Worm (Caenorhabditis elegans) whole organism, young adult: ENCODE measurements around the gene srg-60.

Experiments used
- Y53F4B.3 ChIP-seq: fragments of 200-800 bp; sonication (Bioruptor generic); IDR thresholded peaks from 2 replicates; pipeline ENCODE4 v1.3.6; 2022; ENCODE audit warnings: missing genetic modification reagents, missing genetic modification characterization, missing compliant biosample characterization
- Y53G8AR.9 ChIP-seq: fragments of 200-800 bp; sonication (Bioruptor generic); conservative IDR thresholded peaks from 2 replicates; pipeline ENCODE4 v1.3.6; 2022; ENCODE audit warnings: missing genetic modification reagents, missing genetic modification characterization, missing compliant biosample characterization
- aptf-2 ChIP-seq: fragments of 200-800 bp; sonication (Bioruptor generic); conservative IDR thresholded peaks from 2 replicates; pipeline ENCODE4 v1.3.6; 2022; ENCODE audit warnings: missing genetic modification reagents, missing genetic modification characterization, missing compliant biosample characterization
- ceh-100 ChIP-seq: fragments of 200-800 bp; sonication (Bioruptor generic); IDR thresholded peaks from 2 replicates; pipeline ENCODE4 v1.3.6; 2022; ENCODE audit warnings: missing genetic modification reagents, missing genetic modification characterization, missing compliant biosample characterization
- ceh-40 ChIP-seq: fragments of 200-800 bp; sonication (Bioruptor generic); IDR thresholded peaks from 2 replicates; pipeline ENCODE4 v1.3.6; 2022; ENCODE audit warnings: missing genetic modification characterization, missing compliant biosample characterization
- ceh-79 ChIP-seq: sonication (generic microtip); optimal IDR thresholded peaks from 2 replicates; lab custom pipeline; 2017; ENCODE audit warnings: mild to moderate bottlenecking, missing genetic modification characterization, missing compliant biosample characterization
- ceh-91 ChIP-seq: fragments of 200-800 bp; sonication (Bioruptor generic); IDR thresholded peaks from 2 replicates; pipeline ENCODE4 v1.3.6; 2022; ENCODE audit warnings: missing genetic modification reagents, missing genetic modification characterization, missing compliant biosample characterization
- dox-1 ChIP-seq: fragments of 200-800 bp; sonication (Bioruptor generic); IDR thresholded peaks from 2 replicates; pipeline ENCODE4 v1.3.6; 2022; ENCODE audit warnings: missing genetic modification reagents, missing genetic modification characterization, missing compliant biosample characterization
- dpff-1 ChIP-seq: sonication (generic microtip); optimal IDR thresholded peaks from 2 replicates; lab custom pipeline; 2017; ENCODE audit warnings: mild to moderate bottlenecking, missing genetic modification characterization, missing compliant biosample characterization
- dpl-1 ChIP-seq: fragments of 150-350 bp; optimal IDR thresholded peaks from 2 replicates; lab custom pipeline; 2014; ENCODE audit warnings: missing biosample characterization, missing genetic modification reagents, missing genetic modification characterization
- egl-44 ChIP-seq: fragments of 200-800 bp; sonication (Bioruptor generic); IDR thresholded peaks from 2 replicates; pipeline ENCODE4 v1.3.6; 2022; ENCODE audit warnings: missing genetic modification reagents, missing genetic modification characterization, missing compliant biosample characterization
- hlh-26 ChIP-seq: fragments of 200-800 bp; sonication (Bioruptor generic); conservative IDR thresholded peaks from 2 replicates; pipeline ENCODE4 v1.3.6; 2022; ENCODE audit warnings: missing genetic modification reagents, missing genetic modification characterization, missing compliant biosample characterization
- hmg-1.2 ChIP-seq: fragments of 200-800 bp; sonication (Bioruptor generic); IDR thresholded peaks from 2 replicates; pipeline ENCODE4 v1.3.6; 2022; ENCODE audit warnings: missing genetic modification reagents, missing genetic modification characterization, missing compliant biosample characterization
- hrde-1 ChIP-seq: sonication (generic microtip); optimal IDR thresholded peaks from 2 replicates; lab custom pipeline; 2016; ENCODE audit warnings: missing genetic modification characterization, mild to moderate bottlenecking, missing compliant biosample characterization, moderate library complexity, missing genotype, missing genetic modification reagents, borderline replicate concordance
- lag-1 ChIP-seq: fragments of 200-800 bp; sonication (Bioruptor generic); IDR thresholded peaks from 2 replicates; pipeline ENCODE4 v1.3.6; 2022; ENCODE audit warnings: missing genetic modification reagents, missing genetic modification characterization, missing compliant biosample characterization
- lin-35 ChIP-seq, 3 experiments: fragments of 150-350 bp in 2 of 3; sonication (generic microtip) in 1 of 3; optimal IDR thresholded peaks; 2 replicates each; lab custom pipeline; 2014 to 2018; ENCODE audit warnings: missing biosample characterization in 3 of 3, missing genetic modification characterization in 3 of 3, missing genetic modification reagents in 3 of 3
- lsl-1 ChIP-seq: fragments of 200-800 bp; sonication (Bioruptor generic); optimal IDR thresholded peaks from 2 replicates; lab custom pipeline; 2018; ENCODE audit warnings: mild to moderate bottlenecking, missing genetic modification characterization, moderate library complexity, missing compliant biosample characterization
- nfya-1 ChIP-seq: sonication (generic microtip); optimal IDR thresholded peaks from 2 replicates; lab custom pipeline; 2017; ENCODE audit warnings: antibody characterized with exemption, missing compliant biosample characterization, missing genetic modification characterization, borderline replicate concordance; ENCODE audit not compliant: insufficient read depth
- nfyb-1 ChIP-seq: fragments of 200-800 bp; sonication (Bioruptor generic); IDR thresholded peaks from 2 replicates; pipeline ENCODE4 v1.3.6; 2022; ENCODE audit warnings: missing genetic modification reagents, missing genetic modification characterization, missing compliant biosample characterization
- nhr-179 ChIP-seq: sonication (generic microtip); optimal IDR thresholded peaks from 2 replicates; lab custom pipeline; 2016; ENCODE audit warnings: mild to moderate bottlenecking, missing genetic modification characterization, missing compliant biosample characterization
- nhr-27 ChIP-seq: fragments of 200-800 bp; sonication (Bioruptor generic); optimal IDR thresholded peaks from 2 replicates; lab custom pipeline; 2018; ENCODE audit warnings: mild to moderate bottlenecking, missing genetic modification characterization, moderate library complexity, missing compliant biosample characterization
- nhr-80 ChIP-seq: sonication (generic microtip); optimal IDR thresholded peaks from 2 replicates; lab custom pipeline; 2016; ENCODE audit warnings: missing genetic modification characterization, missing compliant biosample characterization
- nhr-90 ChIP-seq: sonication (generic microtip); optimal IDR thresholded peaks from 2 replicates; lab custom pipeline; 2016; ENCODE audit warnings: missing genotype, mild to moderate bottlenecking, missing genetic modification characterization, missing compliant biosample characterization
- pbrm-1 ChIP-seq: fragments of 200-800 bp; sonication (Bioruptor generic); IDR thresholded peaks from 2 replicates; pipeline ENCODE4 v1.3.6; 2022; ENCODE audit warnings: missing genetic modification reagents, missing genetic modification characterization, missing compliant biosample characterization
- repo-1 ChIP-seq: sonication (generic microtip); optimal IDR thresholded peaks from 2 replicates; lab custom pipeline; 2017; ENCODE audit warnings: mild to moderate bottlenecking, missing genetic modification characterization, missing compliant biosample characterization
- snpc-1.3 ChIP-seq: sonication (generic microtip); optimal IDR thresholded peaks from 2 replicates; lab custom pipeline; 2017; ENCODE audit warnings: missing genetic modification characterization, mild to moderate bottlenecking, missing compliant biosample characterization, antibody characterized with exemption, moderate library complexity, missing genotype, missing genetic modification reagents; ENCODE audit not compliant: insufficient read depth
- snpc-3.4 ChIP-seq: sonication (generic microtip); optimal IDR thresholded peaks from 2 replicates; lab custom pipeline; 2017; ENCODE audit warnings: missing genetic modification characterization, mild to moderate bottlenecking, missing compliant biosample characterization, antibody characterized with exemption, moderate library complexity, missing genotype, missing genetic modification reagents
- snpc-4 ChIP-seq, 5 experiments: fragments of 150-350 bp in 1 of 5; sonication (generic microtip) in 4 of 5; optimal IDR thresholded peaks; 2 replicates each; lab custom pipeline; 2014 to 2018; ENCODE audit warnings: missing genetic modification characterization in 5 of 5, missing biosample characterization in 3 of 5, antibody characterized with exemption in 2 of 5, mild to moderate bottlenecking in 2 of 5, missing compliant biosample characterization in 2 of 5, missing genotype in 2 of 5, moderate library complexity in 2 of 5, missing genetic modification reagents in 1 of 5
- sptf-2 ChIP-seq: fragments of 200-800 bp; sonication (Bioruptor generic); optimal IDR thresholded peaks from 2 replicates; lab custom pipeline; 2018; ENCODE audit warnings: mild to moderate bottlenecking, missing genetic modification characterization, missing compliant biosample characterization
- tbp1 ChIP-seq: fragments of 200-800 bp; sonication (Bioruptor generic); optimal IDR thresholded peaks from 2 replicates; lab custom pipeline; 2018; ENCODE audit warnings: mild to moderate bottlenecking, missing genetic modification characterization, missing compliant biosample characterization
- unc-130 ChIP-seq: sonication (generic microtip); optimal IDR thresholded peaks from 2 replicates; lab custom pipeline; 2016; ENCODE audit warnings: missing genetic modification reagents, missing genetic modification characterization, missing compliant biosample characterization
- ztf-28 ChIP-seq: fragments of 200-800 bp; sonication (Bioruptor generic); IDR thresholded peaks from 2 replicates; pipeline ENCODE4 v1.3.6; 2022; ENCODE audit warnings: missing genetic modification reagents, missing genetic modification characterization, missing compliant biosample characterization
- ztf-6 ChIP-seq: fragments of 200-800 bp; sonication (Bioruptor generic); IDR thresholded peaks from 2 replicates; pipeline ENCODE4 v1.3.6; 2022; ENCODE audit warnings: missing genetic modification reagents, missing genetic modification characterization, missing compliant biosample characterization

srg-60 gene

ce11 chrV:2739607-2740006 lies 17.2 kb upstream of the srg-60 start (continued):
- peak; percentile 24 for TF ChIP-seq snpc-3.4 (tag; lab: Kevin White, UChicago)
- TF ChIP-seq dpl-1 (GFP tag; lab: Kevin White, UChicago): no peak
- TF ChIP-seq aptf-2: no peak
- peak; percentile 6 for TF ChIP-seq lsl-1
- TF ChIP-seq ztf-28 (GFP tag; lab: Robert Waterston, UW): no peak

ce11 chrV:2738174-2738573 lies 15.7 kb upstream of the srg-60 start, which contains the start of gene srg-56:
srg-56 (minus strand) TSS chrV:2738274.
- no peak for TF ChIP-seq hlh-26 (GFP tag; lab: Robert Waterston, UW)
- no peak for TF ChIP-seq dpff-1 (tag; lab: Kevin White, UChicago)
- no peak for TF ChIP-seq nfya-1 (tag; lab: Kevin White, UChicago)
- no peak for TF ChIP-seq tbp1 (GFP tag; lab: Kevin White, UChicago)
- no peak for TF ChIP-seq ceh-40 (GFP tag; lab: Robert Waterston, UW)
- TF ChIP-seq egl-44: no peak
- no peak for TF ChIP-seq nhr-179 (tag; lab: Kevin White, UChicago)
- no peak for TF ChIP-seq snpc-1.3
- no peak for TF ChIP-seq lin-35 (GFP tag; optimal IDR thresholded peaks at IDR 0.05; lab: Kevin White, UChicago)
- no peak for TF ChIP-seq lag-1 (GFP tag; lab: Robert Waterston, UW)
- no peak for TF ChIP-seq Y53G8AR.9 (GFP tag; lab: Robert Waterston, UW)
- no peak for TF ChIP-seq hmg-1.2 (GFP tag; lab: Robert Waterston, UW)
- TF ChIP-seq hrde-1: no peak
- TF ChIP-seq repo-1 (tag; lab: Kevin White, UChicago): no peak
- TF ChIP-seq ceh-91 (GFP tag; lab: Robert Waterston, UW): no peak
- TF ChIP-seq snpc-4 (GFP tag; optimal IDR thresholded peaks at IDR 0.05; lab: Kevin White, UChicago): no peak
- no peak for TF ChIP-seq snpc-4 (tag; optimal IDR thresholded peaks at IDR 0.05; lab: Kevin White, UChicago)

ce11 chrV:2734360-2734759 lies 11.9 kb upstream of the srg-60 start, which contains the start of gene srg-57:
srg-57 (minus strand) TSS chrV:2734460.
- TF ChIP-seq nhr-80 (tag; lab: Kevin White, UChicago): no peak
- TF ChIP-seq ceh-100 (GFP tag; lab: Robert Waterston, UW): no peak
- TF ChIP-seq unc-130 (GFP tag; lab: Kevin White, UChicago): no peak
- TF ChIP-seq repo-1 (tag; lab: Kevin White, UChicago): no peak
- TF ChIP-seq ztf-6 (GFP tag; lab: Robert Waterston, UW): no peak
- TF ChIP-seq pbrm-1: no peak
- no peak for TF ChIP-seq nhr-90 (tag; lab: Kevin White, UChicago)
- no peak for TF ChIP-seq ceh-79 (tag; lab: Kevin White, UChicago)
- no peak for TF ChIP-seq dox-1
- TF ChIP-seq nfyb-1 (GFP tag; lab: Robert Waterston, UW): no peak
- TF ChIP-seq Y53F4B.3 (GFP tag; lab: Robert Waterston, UW): no peak
- TF ChIP-seq sptf-2: no peak
- no peak for TF ChIP-seq nhr-27 (tag; lab: Kevin White, UChicago)
